Fruit fly (Drosophila melanogaster) whole organism, wandering third instar larva: Measurements from ENCODE around the gene I-t.

Experiments
- Abd-B ChIP-seq: fragments of >200 bp; optimal IDR thresholded peaks from 2 replicates; lab custom pipeline; 2017; ENCODE audit warnings: missing biosample characterization, missing genetic modification characterization
- CG9705 ChIP-seq: fragments of 200-800 bp; sonication (Bioruptor generic); optimal IDR thresholded peaks from 2 replicates; lab custom pipeline; 2018; ENCODE audit warnings: missing biosample characterization, mild to moderate bottlenecking, missing genetic modification characterization
- HLH106 ChIP-seq: fragments of 200-800 bp; optimal IDR thresholded peaks from 3 replicates; lab custom pipeline; 2019; ENCODE audit warnings: missing biosample characterization, mild to moderate bottlenecking, missing genetic modification characterization, moderate library complexity
- Hnf4 ChIP-seq: fragments of 200-800 bp; sonication (Bioruptor generic); optimal IDR thresholded peaks from 2 replicates; lab custom pipeline; 2016; ENCODE audit warnings: missing biosample characterization, mild to moderate bottlenecking, missing genetic modification characterization
- Hr78 ChIP-seq: fragments of >200 bp; optimal IDR thresholded peaks from 2 replicates; lab custom pipeline; 2017; ENCODE audit warnings: missing biosample characterization, missing genetic modification characterization
- N ChIP-seq: fragments of >200 bp; optimal IDR thresholded peaks from 2 replicates; lab custom pipeline; 2018; ENCODE audit warnings: missing biosample characterization, missing external identifiers, missing genetic modification characterization
- br ChIP-seq: fragments of 200-800 bp; sonication (Bioruptor generic); optimal IDR thresholded peaks from 2 replicates; lab custom pipeline; 2016; ENCODE audit warnings: missing biosample characterization, missing genetic modification characterization
- foxo ChIP-seq, 2 experiments: fragments of 200-800 bp; sonication (Bioruptor generic); optimal IDR thresholded peaks; 2 replicates in 1 of 2; 3 replicates in 1 of 2; lab custom pipeline; 2016 to 2017; ENCODE audit warnings: missing biosample characterization in 2 of 2, missing genetic modification characterization in 2 of 2
- fru ChIP-seq: fragments of 200-800 bp; sonication (Bioruptor generic); optimal IDR thresholded peaks from 3 replicates; lab custom pipeline; 2016; ENCODE audit warnings: missing biosample characterization, mild to moderate bottlenecking, missing genetic modification characterization
- jim ChIP-seq: fragments of 175-275, 200-325 bp; sonication (Bioruptor generic); optimal IDR thresholded peaks from 2 replicates; lab custom pipeline; 2016; ENCODE audit warnings: missing biosample characterization, mild to moderate bottlenecking, missing genetic modification characterization
- pan ChIP-seq: fragments of >200 bp; optimal IDR thresholded peaks from 2 replicates; lab custom pipeline; 2017
- psq ChIP-seq: fragments of 200-800 bp; sonication (Bioruptor generic); optimal IDR thresholded peaks from 3 replicates; lab custom pipeline; 2017; ENCODE audit warnings: missing biosample characterization, mild to moderate bottlenecking, missing genetic modification characterization, moderate library complexity
- rgr ChIP-seq: fragments of 200-800 bp; sonication (Bioruptor generic); optimal IDR thresholded peaks from 3 replicates; lab custom pipeline; 2016; ENCODE audit warnings: missing biosample characterization, mild to moderate bottlenecking, missing genetic modification characterization
- usp ChIP-seq: fragments of >200 bp; optimal IDR thresholded peaks from 2 replicates; lab custom pipeline; 2017; ENCODE audit warnings: missing biosample characterization, missing genetic modification characterization

dm6 chr3R:11694311-11695305 lies 9.2 kb upstream of the I-t start, which contains the start of gene Fer3:
- TF ChIP-seq rgr (GFP tag; lab: Kevin White, UChicago) (no peak), Hnf4 (no peak), HLH106 (tag; lab: Kevin White, UChicago) (no peak), br (no peak), pan (no peak), psq (GFP tag; lab: Kevin White, UChicago) (no peak), foxo (GFP tag; optimal IDR thresholded peaks at IDR 0.05; lab: Kevin White, UChicago) (no peak), N (GFP tag; lab: Kevin White, UChicago) (no peak), jim (GFP tag; lab: Kevin White, UChicago) (no peak), usp (no peak), fru (GFP tag; lab: Kevin White, UChicago) (no peak), CG9705 (GFP tag; lab: Kevin White, UChicago) (no peak), Hr78 (GFP tag; lab: Kevin White, UChicago) (no peak), Abd-B (GFP tag; lab: Kevin White, UChicago) (no peak)
